Fruit fly (Drosophila melanogaster) Kc167 (cell line): Measurements from ENCODE around the gene xit.

Experiments
- Sin3A ChIP-seq: fragments of >200 bp; optimal IDR thresholded peaks from 2 replicates; lab custom pipeline; 2018; ENCODE audit warnings: missing external identifiers
- insv ChIP-seq: fragments of >200 bp; optimal IDR thresholded peaks from 3 replicates; lab custom pipeline; 2018; ENCODE audit warnings: missing external identifiers
- ttk ChIP-seq: sonication (Bioruptor generic); optimal IDR thresholded peaks from 2 replicates; lab custom pipeline; 2017; ENCODE audit warnings: missing external identifiers

DNA sequence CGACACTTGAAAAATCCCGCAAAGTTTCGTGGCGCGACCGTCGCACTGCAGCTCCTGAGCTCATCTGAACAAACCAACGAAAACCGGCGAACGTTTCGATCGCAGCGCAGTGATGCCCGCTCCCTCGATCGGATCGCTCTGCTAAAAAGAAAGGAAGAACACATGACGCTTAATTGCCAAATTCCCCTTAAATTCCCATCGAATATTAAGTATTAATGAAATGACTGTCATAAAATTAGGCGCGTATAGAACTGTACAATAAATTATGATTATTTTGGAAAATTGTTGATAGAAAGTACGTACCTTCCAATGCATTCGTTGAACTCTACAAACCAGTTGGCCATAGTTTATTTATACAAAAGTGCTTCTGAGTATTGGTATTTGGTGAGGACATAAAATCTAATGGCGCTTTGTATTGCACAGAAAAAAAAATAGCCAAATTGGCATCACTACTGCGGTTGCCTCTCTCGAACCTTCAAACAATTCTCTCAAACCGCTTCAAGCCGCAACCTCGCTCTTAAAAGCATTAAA lies 41.1 kb upstream of the xit start, which contains the start of gene shf:
- TF ChIP-seq ttk (lab: Kevin White, UChicago) (no peak), insv (lab: Kevin White, UChicago) (no peak), Sin3A (no peak)
